Worm (Caenorhabditis elegans) whole organism, mixed stage, embryonic: ENCODE data around the gene F31E3.6.

ENCODE experiments used
- flh-1 ChIP-seq: fragments of 200-800 bp; sonication (Bioruptor generic); optimal IDR thresholded peaks from 2 replicates; lab custom pipeline; 2018; ENCODE audit warnings: mild to moderate bottlenecking, missing genetic modification characterization, moderate library complexity, missing compliant biosample characterization
- lin-13 ChIP-seq: fragments of 150-350 bp; optimal IDR thresholded peaks from 2 replicates; lab custom pipeline; 2014; ENCODE audit warnings: missing biosample characterization, missing genetic modification characterization
- mep-1 ChIP-seq: fragments of 150-350 bp; optimal IDR thresholded peaks from 2 replicates; lab custom pipeline; 2017; ENCODE audit warnings: missing biosample characterization, missing genetic modification reagents, missing genetic modification characterization, inconsistent platforms
- nhr-2 ChIP-seq: fragments of 150-350 bp; optimal IDR thresholded peaks from 2 replicates; lab custom pipeline; 2014; ENCODE audit warnings: missing biosample characterization, missing genetic modification characterization
- nhr-28 ChIP-seq: fragments of 150-350 bp; optimal IDR thresholded peaks from 2 replicates; lab custom pipeline; 2014; ENCODE audit warnings: missing biosample characterization, missing genetic modification characterization
- nhr-76 ChIP-seq: sonication (generic microtip); optimal IDR thresholded peaks from 2 replicates; lab custom pipeline; 2017; ENCODE audit warnings: missing biosample characterization, missing genetic modification characterization
- pha-4 ChIP-seq: fragments of 150-350 bp; optimal IDR thresholded peaks from 2 replicates; lab custom pipeline; 2018; ENCODE audit warnings: missing biosample characterization, missing genetic modification reagents, missing genetic modification characterization
- snpc-4 ChIP-seq: fragments of 150-350 bp; optimal IDR thresholded peaks from 2 replicates; lab custom pipeline; 2014; ENCODE audit warnings: missing biosample characterization, missing genetic modification characterization
- unc-120 ChIP-seq: sonication (generic microtip); optimal IDR thresholded peaks from 2 replicates; lab custom pipeline; 2017; ENCODE audit warnings: missing genetic modification characterization, missing compliant biosample characterization; ENCODE audit not compliant: poor library complexity, severe bottlenecking

DNA sequence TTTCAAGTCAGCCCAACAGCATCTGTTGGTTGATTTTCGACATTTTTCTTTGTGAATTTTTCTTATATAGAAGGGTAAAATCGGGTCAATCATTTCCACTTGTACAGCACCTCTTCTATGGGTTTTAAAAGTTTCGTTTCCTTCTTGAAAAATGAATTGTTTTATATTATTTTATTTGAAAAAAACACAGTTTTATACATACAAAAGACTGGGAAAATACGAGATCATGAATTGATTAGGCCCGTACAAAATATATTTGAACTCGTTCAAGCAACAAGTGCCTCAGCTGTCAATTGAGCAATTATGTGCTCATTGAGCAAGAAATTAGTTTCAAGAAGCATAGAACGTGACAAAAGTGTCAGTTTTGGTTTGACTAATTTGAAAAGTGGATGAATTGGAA is 20.3 kb downstream of the F31E3.6 start:
- no peak for TF ChIP-seq snpc-4 (tag; lab: Kevin White, UChicago)
- TF ChIP-seq lin-13 (tag; lab: Kevin White, UChicago), result no peak
- no peak for TF ChIP-seq nhr-28 (tag; lab: Kevin White, UChicago)
- no peak for TF ChIP-seq nhr-76 (tag; lab: Kevin White, UChicago)
- TF ChIP-seq nhr-2 (tag; lab: Kevin White, UChicago), result no peak
- no peak for TF ChIP-seq unc-120 (tag; lab: Kevin White, UChicago)
- TF ChIP-seq mep-1 (tag; lab: Kevin White, UChicago), result no peak
- no peak for TF ChIP-seq flh-1 (GFP tag; lab: Kevin White, UChicago)
- no peak for TF ChIP-seq pha-4 (tag; lab: Kevin White, UChicago)
